Fruit fly (Drosophila melanogaster): Measurements from ENCODE around the gene CG3437.

The CG3437 gene

DNA sequence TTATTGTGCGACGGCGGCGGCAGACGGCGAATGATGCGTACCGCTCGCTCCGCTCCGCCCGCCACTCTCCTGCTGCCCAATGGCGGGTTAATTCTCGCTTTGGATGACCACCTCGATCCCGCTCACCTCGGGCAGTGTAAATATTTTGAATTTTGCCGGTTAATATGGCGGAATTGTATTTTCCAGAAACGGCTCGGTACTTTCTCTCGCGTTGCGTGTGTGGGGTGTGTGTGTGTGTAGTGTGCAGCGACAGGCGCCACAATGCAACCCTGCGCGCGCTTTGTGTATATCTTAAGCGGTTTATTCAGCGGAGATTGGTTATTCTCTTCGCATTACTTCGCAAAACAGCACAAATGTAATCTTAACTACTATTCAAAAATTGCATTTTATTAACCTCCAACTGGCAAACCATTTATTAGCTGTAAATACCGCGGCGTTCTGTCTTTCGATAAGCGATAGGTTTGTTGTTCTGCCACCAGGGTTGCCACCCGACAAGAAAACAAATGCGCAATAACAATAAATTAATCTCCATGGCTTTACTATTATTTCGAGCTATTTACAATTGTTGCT is 1.6 kb downstream of the CG3437 start, which contains the start of the genes phol and CG3552 (continued):
- TF ChIP-seq CG15479 (GFP tag; optimal IDR thresholded peaks at IDR 0.05) (peak; percentile 83), CG11398 (GFP tag; optimal IDR thresholded peaks at IDR 0.05) (no peak), CG3281 (GFP tag; optimal IDR thresholded peaks at IDR 0.05) (no peak), Xrp1 (GFP tag; IDR thresholded peaks at IDR 0.05) (no peak), shn (GFP tag; optimal IDR thresholded peaks at IDR 0.05) (peak; percentile 21), Side (GFP tag; optimal IDR thresholded peaks at IDR 0.05) (no peak), sisA (GFP tag; IDR thresholded peaks at IDR 0.05) (no peak), Hey (tag; optimal IDR thresholded peaks at IDR 0.05) (no peak), Ptx1 (GFP tag; IDR thresholded peaks at IDR 0.05) (no peak), fd102C (GFP tag; optimal IDR thresholded peaks at IDR 0.05) (no peak), Fer1 (GFP tag; optimal IDR thresholded peaks at IDR 0.05) (no peak), CG3163 (GFP tag; optimal IDR thresholded peaks at IDR 0.05) (no peak), nerfin-2 (GFP tag; IDR thresholded peaks at IDR 0.05; ENCODE audit: partially characterized antibody) (no peak), Usf (GFP tag; optimal IDR thresholded peaks at IDR 0.05) (no peak), ash1 (GFP tag; optimal IDR thresholded peaks at IDR 0.05) (no peak), MBD-R2 (GFP tag; IDR thresholded peaks at IDR 0.05) (peak; percentile 66), emc (GFP tag; optimal IDR thresholded peaks at IDR 0.05) (no peak), sens (GFP tag) (peak; percentile 64), chm (GFP tag; IDR thresholded peaks at IDR 0.05) (no peak), CG12236 (GFP tag; optimal IDR thresholded peaks at IDR 0.05) (no peak), CG1602 (GFP tag; optimal IDR thresholded peaks at IDR 0.05) (no peak), CG12391 (tag; optimal IDR thresholded peaks at IDR 0.05) (peak; percentile 34), crc (GFP tag; optimal IDR thresholded peaks at IDR 0.05) (no peak), CHES-1-like (GFP tag; optimal IDR thresholded peaks at IDR 0.05) (peak; percentile 17), Fer3 (tag; optimal IDR thresholded peaks at IDR 0.05) (no peak), h (optimal IDR thresholded peaks at IDR 0.05) (no peak), sna (GFP tag; IDR thresholded peaks at IDR 0.05; ENCODE audit: partially characterized antibody) (peak; percentile 66; the same call in 1 of the 2 replicates), btn (GFP tag; optimal IDR thresholded peaks at IDR 0.05) (no peak), scrt (GFP tag; optimal IDR thresholded peaks at IDR 0.05) (no peak), ems (GFP tag; optimal IDR thresholded peaks at IDR 0.05) (no peak), dm (GFP tag; optimal IDR thresholded peaks at IDR 0.05) (peak; percentile 68), CG9797 (GFP tag; optimal IDR thresholded peaks at IDR 0.05) (peak; percentile 44), CG12744 (GFP tag; optimal IDR thresholded peaks at IDR 0.05) (no peak), tup (GFP tag; optimal IDR thresholded peaks at IDR 0.05) (no peak), CG4404 (GFP tag; IDR thresholded peaks at IDR 0.05) (no peak), CG42726 (GFP tag; IDR thresholded peaks at IDR 0.05; ENCODE audit: partially characterized antibody) (no peak), Mad (GFP tag; optimal IDR thresholded peaks at IDR 0.05) (no peak), Hand (GFP tag; optimal IDR thresholded peaks at IDR 0.05) (peak; percentile 6), Ssrp (tag; optimal IDR thresholded peaks at IDR 0.05) (no peak), Hr3 (GFP tag; optimal IDR thresholded peaks at IDR 0.05) (no peak), CG8478 (optimal IDR thresholded peaks at IDR 0.05) (peak; percentile 9), CG12769 (tag; optimal IDR thresholded peaks at IDR 0.05) (peak; percentile 10), slp2 (GFP tag; optimal IDR thresholded peaks at IDR 0.05) (no peak), CG18476 (GFP tag; optimal IDR thresholded peaks at IDR 0.05) (no peak), CG3838 (GFP tag; optimal IDR thresholded peaks at IDR 0.05) (no peak), CG9215 (GFP tag; IDR thresholded peaks at IDR 0.05) (no peak), CG4617 (GFP tag; optimal IDR thresholded peaks at IDR 0.05; ENCODE audit: borderline replicate concordance) (peak; percentile 92), stwl (tag; optimal IDR thresholded peaks at IDR 0.05) (peak; percentile 64), Sry-δ (GFP tag; optimal IDR thresholded peaks at IDR 0.05) (peak; percentile 62), CG18619 (GFP tag; optimal IDR thresholded peaks at IDR 0.05) (no peak), CG13894 (tag; optimal IDR thresholded peaks at IDR 0.05) (peak; percentile 22), CG18599 (GFP tag; optimal IDR thresholded peaks at IDR 0.05) (no peak)
